Fruit fly (Drosophila melanogaster) whole organism, prepupa: ENCODE results near the gene CG17359.
A peak's percentile ranks its signal among the peaks of the same experiment; 100 is the strongest.

Experiments used
- Blimp-1 ChIP-seq: fragments of 200-800 bp; sonication (Bioruptor generic); optimal IDR thresholded peaks from 3 replicates; lab custom pipeline; 2017; ENCODE audit warnings: missing biosample characterization, missing genetic modification characterization, mild to moderate bottlenecking, moderate library complexity, missing genetic modification reagents
- CG10669 ChIP-seq: fragments of 200-800 bp; sonication (Bioruptor generic); optimal IDR thresholded peaks from 3 replicates; lab custom pipeline; 2018; ENCODE audit warnings: missing biosample characterization, mild to moderate bottlenecking, missing genetic modification characterization, moderate library complexity
- CG11294 ChIP-seq: fragments of 200-800 bp; sonication (Bioruptor generic); IDR thresholded peaks from 2 replicates; pipeline ENCODE4 v1.3.6; 2022; ENCODE audit warnings: missing biosample characterization, missing genetic modification characterization
- CG11762 ChIP-seq: fragments of 200-800 bp; sonication (Bioruptor generic); optimal IDR thresholded peaks from 3 replicates; lab custom pipeline; 2016; ENCODE audit warnings: missing biosample characterization, missing genetic modification characterization; ENCODE audit not compliant: insufficient read depth
- CG1621 ChIP-seq: fragments of 200-800 bp; sonication (Bioruptor generic); optimal IDR thresholded peaks from 3 replicates; lab custom pipeline; 2018; ENCODE audit warnings: missing biosample characterization, mild to moderate bottlenecking, missing genetic modification characterization
- CG3032 ChIP-seq: fragments of 200-800 bp; optimal IDR thresholded peaks from 2 replicates; lab custom pipeline; 2019; ENCODE audit warnings: missing biosample characterization, mild to moderate bottlenecking, missing genetic modification characterization, moderate library complexity
- CG31627 ChIP-seq: fragments of 200-800 bp; sonication (Bioruptor generic); optimal IDR thresholded peaks from 3 replicates; lab custom pipeline; 2016; ENCODE audit warnings: missing biosample characterization, missing genetic modification characterization
- CG32006 ChIP-seq: fragments of 200-800 bp; sonication (Bioruptor generic); optimal IDR thresholded peaks from 3 replicates; lab custom pipeline; 2017; ENCODE audit warnings: missing biosample characterization, mild to moderate bottlenecking, missing genetic modification characterization
- CG34406 ChIP-seq: fragments of 200-800 bp; sonication (Bioruptor generic); optimal IDR thresholded peaks from 3 replicates; lab custom pipeline; 2016; ENCODE audit warnings: missing biosample characterization, missing genetic modification characterization
- CG3919 ChIP-seq: fragments of 200-800 bp; sonication (Bioruptor generic); optimal IDR thresholded peaks from 3 replicates; lab custom pipeline; 2016; ENCODE audit warnings: missing biosample characterization, missing genetic modification characterization
- CG4318 ChIP-seq: fragments of 200-800 bp; sonication (Bioruptor generic); optimal IDR thresholded peaks from 3 replicates; lab custom pipeline; 2017; ENCODE audit warnings: missing biosample characterization, mild to moderate bottlenecking, missing genetic modification characterization
- CG6163 ChIP-seq: fragments of 200-800 bp; sonication (Bioruptor generic); IDR thresholded peaks from 3 replicates; pipeline ENCODE4 v1.3.6; 2022; ENCODE audit warnings: missing biosample characterization, missing genetic modification characterization
- CG6276 ChIP-seq: fragments of 200-800 bp; sonication (Bioruptor generic); optimal IDR thresholded peaks from 2 replicates; lab custom pipeline; 2017; ENCODE audit warnings: missing biosample characterization, mild to moderate bottlenecking, missing genetic modification characterization
- CG6792 ChIP-seq: fragments of 200-800 bp; sonication (Bioruptor generic); optimal IDR thresholded peaks from 3 replicates; lab custom pipeline; 2016; ENCODE audit warnings: missing biosample characterization, missing genetic modification characterization
- CG6854 ChIP-seq: fragments of 200-800 bp; sonication (Bioruptor generic); optimal IDR thresholded peaks from 2 replicates; lab custom pipeline; 2017; ENCODE audit warnings: missing biosample characterization, mild to moderate bottlenecking, missing genetic modification characterization
- CG7368 ChIP-seq: fragments of 200-800 bp; sonication (Bioruptor generic); optimal IDR thresholded peaks from 3 replicates; lab custom pipeline; 2016; ENCODE audit warnings: missing biosample characterization, missing genetic modification characterization
- CG8319 ChIP-seq: fragments of 200-800 bp; sonication (Bioruptor generic); optimal IDR thresholded peaks from 3 replicates; lab custom pipeline; 2016; ENCODE audit warnings: missing biosample characterization, missing genetic modification characterization
- CG8632 ChIP-seq: fragments of 200-800 bp; sonication (Bioruptor generic); optimal IDR thresholded peaks from 3 replicates; lab custom pipeline; 2016; ENCODE audit warnings: missing biosample characterization, missing genetic modification characterization
- CG9139 ChIP-seq: fragments of 200-800 bp; sonication (Bioruptor generic); optimal IDR thresholded peaks from 3 replicates; lab custom pipeline; 2017; ENCODE audit warnings: missing biosample characterization, mild to moderate bottlenecking, missing genetic modification characterization
- Eip75B ChIP-seq: fragments of 200-800 bp; sonication (Bioruptor generic); optimal IDR thresholded peaks from 3 replicates; lab custom pipeline; 2016; ENCODE audit warnings: missing biosample characterization, missing genetic modification characterization
- Eip78C ChIP-seq: fragments of 200-800 bp; sonication (Bioruptor generic); peaks from one replicate; lab custom pipeline; 2016; ENCODE audit warnings: missing biosample characterization, missing genetic modification characterization
- Ets21C ChIP-seq: fragments of 200-800 bp; sonication (Bioruptor generic); optimal IDR thresholded peaks from 3 replicates; lab custom pipeline; 2016; ENCODE audit warnings: missing biosample characterization, missing genetic modification characterization
- Ets96B ChIP-seq: fragments of 200-800 bp; optimal IDR thresholded peaks from 2 replicates; lab custom pipeline; 2019; ENCODE audit warnings: missing biosample characterization, mild to moderate bottlenecking, missing genetic modification characterization, moderate library complexity
- Gug ChIP-seq: fragments of 200-800 bp; sonication (Bioruptor generic); IDR thresholded peaks from 2 replicates; pipeline ENCODE4 v1.3.6; 2022; ENCODE audit warnings: missing biosample characterization, missing genetic modification characterization
- Hr38 ChIP-seq: sonication (Bioruptor generic); optimal IDR thresholded peaks from 2 replicates; lab custom pipeline; 2016; ENCODE audit warnings: missing biosample characterization, missing genetic modification characterization
- Hr39 ChIP-seq: fragments of 200-800 bp; sonication (Bioruptor generic); optimal IDR thresholded peaks from 2 replicates; lab custom pipeline; 2016; ENCODE audit warnings: missing biosample characterization, missing genetic modification characterization
- Hr4 ChIP-seq: fragments of 200-800 bp; sonication (Bioruptor generic); optimal IDR thresholded peaks from 3 replicates; lab custom pipeline; 2016; ENCODE audit warnings: missing biosample characterization, missing genetic modification characterization
- Met ChIP-seq: fragments of 200-800 bp; sonication (Bioruptor generic); optimal IDR thresholded peaks from 3 replicates; lab custom pipeline; 2016; ENCODE audit warnings: missing biosample characterization, missing genetic modification characterization
- OdsH ChIP-seq: fragments of 200-800 bp; sonication (Bioruptor generic); optimal IDR thresholded peaks from 3 replicates; lab custom pipeline; 2016; ENCODE audit warnings: missing biosample characterization, missing genetic modification characterization
- Smox ChIP-seq: fragments of 200-800 bp; sonication (Bioruptor generic); optimal IDR thresholded peaks from 3 replicates; lab custom pipeline; 2016; ENCODE audit warnings: missing biosample characterization, missing genetic modification characterization
- Sox102F ChIP-seq: fragments of 200-800 bp; sonication (Bioruptor generic); optimal IDR thresholded peaks from 2 replicates; lab custom pipeline; 2016; ENCODE audit warnings: missing biosample characterization, mild to moderate bottlenecking, missing genetic modification characterization
- Sox14 ChIP-seq: fragments of 200-800 bp; sonication (Bioruptor generic); optimal IDR thresholded peaks from 3 replicates; lab custom pipeline; 2016; ENCODE audit warnings: missing biosample characterization, missing genetic modification characterization
- Sox15 ChIP-seq: fragments of 200-800 bp; sonication (Bioruptor generic); optimal IDR thresholded peaks from 3 replicates; lab custom pipeline; 2016; ENCODE audit warnings: missing biosample characterization, missing genetic modification characterization
- achi ChIP-seq: fragments of 200-800 bp; sonication (Bioruptor generic); optimal IDR thresholded peaks from 3 replicates; lab custom pipeline; 2016; ENCODE audit warnings: missing biosample characterization, missing genetic modification characterization
- cyc ChIP-seq: fragments of 200-800 bp; sonication (Bioruptor generic); optimal IDR thresholded peaks from 3 replicates; lab custom pipeline; 2016; ENCODE audit warnings: missing biosample characterization, missing genetic modification characterization
- dac ChIP-seq: fragments of 200-800 bp; sonication (Bioruptor generic); optimal IDR thresholded peaks from 2 replicates; lab custom pipeline; 2017; ENCODE audit warnings: missing biosample characterization, mild to moderate bottlenecking, missing genetic modification characterization
- eg ChIP-seq: fragments of 200-800 bp; sonication (Bioruptor generic); IDR thresholded peaks from 3 replicates; pipeline ENCODE4 v1.3.6; 2022; ENCODE audit warnings: missing biosample characterization, missing genetic modification characterization
- fd59A ChIP-seq: fragments of 200-800 bp; sonication (Bioruptor generic); optimal IDR thresholded peaks from 2 replicates; lab custom pipeline; 2017; ENCODE audit warnings: missing biosample characterization, mild to moderate bottlenecking, missing genetic modification characterization, missing genetic modification reagents
- fd85E ChIP-seq: fragments of 200-800 bp; sonication (Bioruptor generic); optimal IDR thresholded peaks from 3 replicates; lab custom pipeline; 2016; ENCODE audit warnings: missing biosample characterization, missing genetic modification characterization
- fkh ChIP-seq: fragments of 200-800 bp; sonication (Bioruptor generic); optimal IDR thresholded peaks from 3 replicates; lab custom pipeline; 2017; ENCODE audit warnings: missing biosample characterization, mild to moderate bottlenecking, missing genetic modification characterization, moderate library complexity
- lz ChIP-seq: fragments of 200-800 bp; sonication (Bioruptor generic); optimal IDR thresholded peaks from 3 replicates; lab custom pipeline; 2016; ENCODE audit warnings: missing biosample characterization, missing genetic modification characterization
- net ChIP-seq: fragments of 200-800 bp; sonication (Bioruptor generic); optimal IDR thresholded peaks from 3 replicates; lab custom pipeline; 2016; ENCODE audit warnings: missing biosample characterization, missing genetic modification characterization
- salr ChIP-seq, 2 experiments: fragments of 200-800 bp; sonication (Bioruptor generic); optimal IDR thresholded peaks; 3 replicates each; lab custom pipeline; 2016 to 2018; ENCODE audit warnings: missing biosample characterization in 2 of 2, missing genetic modification characterization in 2 of 2, mild to moderate bottlenecking in 1 of 2
- spab ChIP-seq: fragments of 200-800 bp; sonication (Bioruptor generic); optimal IDR thresholded peaks from 2 replicates; lab custom pipeline; 2017; ENCODE audit warnings: missing biosample characterization, mild to moderate bottlenecking, missing genetic modification characterization, missing genetic modification reagents
- ss ChIP-seq, 2 experiments: fragments of 200-800 bp; sonication (Bioruptor generic); optimal IDR thresholded peaks; 2 replicates in 1 of 2; 3 replicates in 1 of 2; lab custom pipeline; 2017 to 2018; ENCODE audit warnings: mild to moderate bottlenecking in 2 of 2, missing biosample characterization in 2 of 2, missing genetic modification characterization in 2 of 2, moderate library complexity in 1 of 2
- svp ChIP-seq: fragments of 200-800 bp; sonication (Bioruptor generic); peaks from one replicate; lab custom pipeline; 2016; ENCODE audit warnings: missing biosample characterization, missing genetic modification characterization
- topi ChIP-seq: fragments of 200-800 bp; sonication (Bioruptor generic); optimal IDR thresholded peaks from 3 replicates; lab custom pipeline; 2016; ENCODE audit warnings: missing biosample characterization, missing genetic modification characterization
- vri ChIP-seq: fragments of 200-800 bp; sonication (Bioruptor generic); optimal IDR thresholded peaks from 3 replicates; lab custom pipeline; 2016; ENCODE audit warnings: missing biosample characterization, mild to moderate bottlenecking, missing genetic modification characterization

CG17359 gene

DNA sequence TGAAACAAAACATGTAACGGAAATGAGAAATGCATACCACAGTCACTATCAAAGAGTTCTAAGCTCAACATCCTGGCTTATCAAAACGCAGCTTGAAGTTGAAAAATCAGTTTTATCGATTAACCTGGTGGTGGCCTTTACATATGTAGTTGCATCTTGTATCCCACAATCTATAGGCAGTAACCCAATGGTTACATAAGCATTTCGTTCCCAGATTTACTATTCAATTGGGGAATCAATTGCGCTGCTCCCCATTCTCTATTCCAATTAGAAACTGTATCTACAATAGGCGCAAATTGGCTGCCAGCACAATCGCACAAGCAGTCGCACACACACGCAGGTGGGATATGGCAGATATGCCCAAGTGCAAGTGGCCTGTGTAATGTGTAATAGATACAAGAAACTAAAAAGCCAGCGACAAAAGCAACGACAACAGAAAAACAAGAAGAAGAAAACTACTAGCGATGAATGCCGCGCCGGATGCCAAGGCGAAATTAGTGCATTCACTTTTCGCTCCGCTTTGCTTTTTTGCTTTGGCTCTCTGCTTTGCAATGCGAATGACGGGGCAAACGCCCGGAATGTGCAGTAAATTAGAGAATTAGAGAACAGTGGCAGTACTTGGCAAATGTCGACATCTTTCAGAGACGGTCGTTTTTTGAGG, 6.7 kb upstream of the CG17359 start:
- TF ChIP-seq CG32006 (GFP tag; lab: Kevin White, UChicago) (no peak), eg (GFP tag; lab: Robert Waterston, UW) (0 out of 3 replicates have a peak, but pooled peaks have one; percentile 6), Hr4 (GFP tag; lab: Kevin White, UChicago) (no peak), CG6163 (GFP tag; lab: Robert Waterston, UW) (peak; percentile 23; the same call in 1 of the 3 replicates)

DNA sequence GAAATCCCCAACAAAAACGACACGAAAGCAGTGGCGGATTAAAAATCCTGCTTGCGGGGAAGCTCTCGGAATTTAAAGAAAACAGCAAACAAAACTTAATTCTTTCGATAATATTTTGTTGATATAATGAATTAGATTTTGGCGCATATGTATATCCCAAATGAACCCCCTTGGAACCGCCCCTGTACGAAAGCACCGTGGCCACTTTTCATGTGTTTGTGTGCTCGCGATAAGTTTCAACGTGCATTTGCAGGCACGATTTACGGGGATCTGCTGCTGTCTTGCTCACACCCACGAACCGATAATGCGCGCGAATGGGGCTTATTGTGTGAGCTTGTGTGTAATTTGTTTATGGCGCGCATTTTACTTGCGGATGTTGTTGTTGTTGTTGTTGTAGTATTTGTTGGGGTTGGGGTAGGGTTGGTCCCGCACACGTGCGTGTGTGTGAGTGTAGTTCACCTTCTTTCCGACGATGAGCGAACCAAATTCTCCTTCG, 6.0 kb upstream of the CG17359 start:
- TF ChIP-seq Met (GFP tag; lab: Kevin White, UChicago) (peak; percentile 98), CG6792 (GFP tag; lab: Kevin White, UChicago) (peak; percentile 98), CG31627 (GFP tag; lab: Kevin White, UChicago) (peak; percentile 99), CG1621 (peak; percentile 96), cyc (GFP tag; lab: Kevin White, UChicago) (peak; percentile 99), eg (GFP tag; lab: Robert Waterston, UW) (peak; percentile 99), ss (GFP tag; optimal IDR thresholded peaks at IDR 0.05; lab: Kevin White, UChicago) (peak; percentile 92 to 96), CG11762 (GFP tag; lab: Kevin White, UChicago) (peak; percentile 96), CG3032 (peak; percentile 94), achi (GFP tag; lab: Kevin White, UChicago) (peak; percentile 98), CG8632 (GFP tag; lab: Kevin White, UChicago) (peak; percentile 97), Eip75B (GFP tag; lab: Kevin White, UChicago) (peak; percentile 99), lz (GFP tag; lab: Kevin White, UChicago) (peak; percentile 98), CG8319 (peak; percentile 98), net (GFP tag; lab: Kevin White, UChicago) (peak; percentile 99), fd59A (GFP tag; lab: Kevin White, UChicago) (peak; percentile 97), OdsH (peak; percentile 99), topi (GFP tag; lab: Kevin White, UChicago) (peak; percentile 98), svp (GFP tag; lab: Kevin White, UChicago) (peak; percentile 99), CG32006 (GFP tag; lab: Kevin White, UChicago) (peak; percentile 100), Blimp-1 (GFP tag; lab: Kevin White, UChicago) (peak; percentile 79), Hr38 (peak; percentile 98), Gug (peak; percentile 97), CG6276 (GFP tag; lab: Kevin White, UChicago) (peak; percentile 98), CG10669 (GFP tag; lab: Kevin White, UChicago) (peak; percentile 98), Sox15 (peak; percentile 98), CG9139 (GFP tag; lab: Kevin White, UChicago) (peak; percentile 90), salr (GFP tag; optimal IDR thresholded peaks at IDR 0.05; lab: Kevin White, UChicago) (peak; percentile 96 to 99), CG3919 (GFP tag; lab: Kevin White, UChicago) (peak; percentile 99), dac (GFP tag; lab: Kevin White, UChicago) (peak; percentile 99), CG4318 (GFP tag; lab: Kevin White, UChicago) (peak; percentile 98), Sox102F (GFP tag; lab: Kevin White, UChicago) (peak; percentile 96), spab (GFP tag; lab: Kevin White, UChicago) (peak; percentile 96), CG6163 (GFP tag; lab: Robert Waterston, UW) (peak; percentile 99), CG6854 (GFP tag; lab: Kevin White, UChicago) (peak; percentile 92), Smox (peak; percentile 97), fd85E (peak; percentile 92), Hr39 (GFP tag; lab: Kevin White, UChicago) (peak; percentile 99), CG7368 (GFP tag; lab: Kevin White, UChicago) (peak; percentile 98), Eip78C (GFP tag; lab: Kevin White, UChicago) (peak; percentile 100), vri (GFP tag; lab: Kevin White, UChicago) (peak; percentile 97), Ets96B (tag; lab: Kevin White, UChicago) (peak; percentile 98), CG34406 (GFP tag; lab: Kevin White, UChicago) (peak; percentile 98), Ets21C (GFP tag; lab: Kevin White, UChicago) (peak; percentile 97), Sox14 (peak; percentile 99), CG11294 (GFP tag; lab: Robert Waterston, UW) (peak; percentile 98), Hr4 (GFP tag; lab: Kevin White, UChicago) (peak; percentile 99), fkh (GFP tag; lab: Kevin White, UChicago) (peak; percentile 89)
